Fruit fly (Drosophila melanogaster): ENCODE results near the gene CG34398.

- TF ChIP-seq CG8478 (optimal IDR thresholded peaks at IDR 0.05) (no peak), CTCF (optimal IDR thresholded peaks at IDR 0.05) (no peak)
These were observed 21.7 kb downstream of the CG34398 start for dm6 chr2L:8920294-8920693.
